Fruit fly (Drosophila melanogaster) whole organism, embryonic: ENCODE results near the gene CG9667.

Source experiments
- ATbp ChIP-seq: fragments of 200-800 bp; sonication (Bioruptor generic); optimal IDR thresholded peaks from 2 replicates; lab custom pipeline; 2017; ENCODE audit warnings: missing biosample characterization, mild to moderate bottlenecking, missing genetic modification characterization, missing genetic modification reagents
- Asciz ChIP-seq: fragments of 200-800 bp; sonication (Bioruptor generic); optimal IDR thresholded peaks from 2 replicates; lab custom pipeline; 2017; ENCODE audit warnings: missing biosample characterization, mild to moderate bottlenecking, missing genetic modification characterization, missing genetic modification reagents
- CG10543 ChIP-seq: fragments of 200-800 bp; sonication (Bioruptor generic); optimal IDR thresholded peaks from 3 replicates; lab custom pipeline; 2017; ENCODE audit warnings: missing biosample characterization, mild to moderate bottlenecking, missing genetic modification characterization, moderate library complexity
- CG11723 ChIP-seq: fragments of 200-800 bp; sonication (Bioruptor generic); optimal IDR thresholded peaks from 2 replicates; lab custom pipeline; 2017; ENCODE audit warnings: missing biosample characterization, mild to moderate bottlenecking, missing genetic modification characterization
- CG12299 ChIP-seq: fragments of 200-800 bp; sonication (Bioruptor generic); optimal IDR thresholded peaks from 2 replicates; lab custom pipeline; 2018; ENCODE audit warnings: missing biosample characterization, mild to moderate bottlenecking, missing genetic modification characterization
- CG12942 ChIP-seq: fragments of 200-800 bp; sonication (Bioruptor generic); optimal IDR thresholded peaks from 3 replicates; lab custom pipeline; 2016; ENCODE audit warnings: missing biosample characterization, missing genetic modification characterization
- CG13624 ChIP-seq: fragments of 200-800 bp; sonication (Bioruptor generic); optimal IDR thresholded peaks from 2 replicates; lab custom pipeline; 2016; ENCODE audit warnings: missing biosample characterization, missing genetic modification characterization
- CG13894 ChIP-seq: fragments of 200-800 bp; sonication (Bioruptor generic); optimal IDR thresholded peaks from 3 replicates; lab custom pipeline; 2018; ENCODE audit warnings: missing biosample characterization, mild to moderate bottlenecking, missing genetic modification characterization, moderate library complexity
- CG1832 ChIP-seq: fragments of 200-800 bp; sonication (Bioruptor generic); optimal IDR thresholded peaks from 2 replicates; lab custom pipeline; 2017; ENCODE audit warnings: missing biosample characterization, mild to moderate bottlenecking, missing genetic modification characterization, inconsistent platforms
- CG3163 ChIP-seq: fragments of 200-800 bp; sonication (Bioruptor generic); optimal IDR thresholded peaks from 3 replicates; lab custom pipeline; 2016; ENCODE audit warnings: missing biosample characterization, missing genetic modification characterization
- CG33557 ChIP-seq: fragments of 200-800 bp; sonication (Bioruptor generic); optimal IDR thresholded peaks from 2 replicates; lab custom pipeline; 2019; ENCODE audit warnings: missing biosample characterization, mild to moderate bottlenecking, missing genetic modification characterization, moderate library complexity
- CG34422 ChIP-seq: fragments of 200-800 bp; sonication (Bioruptor generic); IDR thresholded peaks from 3 replicates; pipeline ENCODE4 v1.3.6; 2022; ENCODE audit warnings: missing biosample characterization, missing genetic modification characterization
- CG7987 ChIP-seq: fragments of 200-800 bp; sonication (Bioruptor generic); optimal IDR thresholded peaks from 2 replicates; lab custom pipeline; 2018; ENCODE audit warnings: missing biosample characterization, mild to moderate bottlenecking, missing genetic modification characterization, moderate library complexity
- CG8478 ChIP-seq: fragments of >200 bp; optimal IDR thresholded peaks from 2 replicates; lab custom pipeline; 2018
- CG9727 ChIP-seq: fragments of 200-800 bp; sonication (Bioruptor generic); optimal IDR thresholded peaks from 3 replicates; lab custom pipeline; 2017; ENCODE audit warnings: missing biosample characterization, mild to moderate bottlenecking, missing genetic modification characterization
- Dek ChIP-seq: fragments of 200-800 bp; sonication (Bioruptor generic); optimal IDR thresholded peaks from 3 replicates; lab custom pipeline; 2019; ENCODE audit warnings: missing biosample characterization, mild to moderate bottlenecking, missing genetic modification characterization, moderate library complexity
- Hand ChIP-seq: fragments of 200-800 bp; sonication (Bioruptor generic); optimal IDR thresholded peaks from 2 replicates; lab custom pipeline; 2017; ENCODE audit warnings: mild to moderate bottlenecking, missing biosample characterization, missing genetic modification reagents, missing genetic modification characterization
- Hmr ChIP-seq: fragments of 200-800 bp; sonication (Bioruptor generic); optimal IDR thresholded peaks from 3 replicates; lab custom pipeline; 2017; ENCODE audit warnings: mild to moderate bottlenecking, missing biosample characterization, missing genetic modification reagents, missing genetic modification characterization
- Lpt ChIP-seq: fragments of >200 bp; optimal IDR thresholded peaks from 2 replicates; lab custom pipeline; 2018; ENCODE audit warnings: missing biosample characterization, missing genetic modification characterization
- Mad ChIP-seq: fragments of 200-800 bp; sonication (Bioruptor generic); optimal IDR thresholded peaks from 2 replicates; lab custom pipeline; 2016; ENCODE audit warnings: missing biosample characterization, missing genetic modification characterization
- Nf-YB ChIP-seq: fragments of 200-800 bp; sonication (Bioruptor generic); optimal IDR thresholded peaks from 3 replicates; lab custom pipeline; 2019; ENCODE audit warnings: missing biosample characterization, mild to moderate bottlenecking, missing genetic modification characterization, moderate library complexity
- Nf-YC ChIP-seq: fragments of 200-800 bp; optimal IDR thresholded peaks from 3 replicates; lab custom pipeline; 2019; ENCODE audit warnings: missing biosample characterization, mild to moderate bottlenecking, missing genetic modification characterization, moderate library complexity
- NfI ChIP-seq: fragments of 200-800 bp; sonication (Bioruptor generic); optimal IDR thresholded peaks from 3 replicates; lab custom pipeline; 2018; ENCODE audit warnings: missing biosample characterization, mild to moderate bottlenecking, missing genetic modification characterization, moderate library complexity
- Sox100B ChIP-seq: fragments of 200-800 bp; sonication (Bioruptor generic); optimal IDR thresholded peaks from 3 replicates; lab custom pipeline; 2018; ENCODE audit warnings: missing biosample characterization, mild to moderate bottlenecking, missing genetic modification characterization
- ara ChIP-seq: fragments of 200-800 bp; sonication (Bioruptor generic); IDR thresholded peaks from 2 replicates; pipeline ENCODE4 v1.3.6; 2022; ENCODE audit warnings: missing biosample characterization, missing genetic modification characterization
- cato ChIP-seq: fragments of 200-800 bp; sonication (Bioruptor generic); optimal IDR thresholded peaks from 2 replicates; lab custom pipeline; 2016; ENCODE audit warnings: missing biosample characterization, missing genetic modification characterization, borderline replicate concordance
- caup ChIP-seq: fragments of 200-800 bp; sonication (Bioruptor generic); optimal IDR thresholded peaks from 3 replicates; lab custom pipeline; 2017; ENCODE audit warnings: missing biosample characterization, mild to moderate bottlenecking, missing genetic modification characterization, moderate library complexity; ENCODE audit not compliant: severe bottlenecking
- corto ChIP-seq: fragments of 200-800 bp; sonication (Bioruptor generic); optimal IDR thresholded peaks from 2 replicates; lab custom pipeline; 2016; ENCODE audit warnings: missing biosample characterization, mild to moderate bottlenecking, missing genetic modification characterization, moderate library complexity
- crp ChIP-seq, 2 experiments: fragments of 200-800 bp; sonication (Bioruptor generic); optimal IDR thresholded peaks; 2 replicates in 1 of 2; 3 replicates in 1 of 2; lab custom pipeline; 2017; ENCODE audit warnings: missing biosample characterization in 2 of 2, missing genetic modification characterization in 2 of 2, mild to moderate bottlenecking in 1 of 2, moderate library complexity in 1 of 2
- cwo ChIP-seq: fragments of 200-800 bp; sonication (Bioruptor generic); optimal IDR thresholded peaks from 3 replicates; lab custom pipeline; 2017; ENCODE audit warnings: missing biosample characterization, missing genetic modification characterization, mild to moderate bottlenecking, moderate library complexity, missing genetic modification reagents
- eve ChIP-seq, 2 experiments: fragments of >200 bp; optimal IDR thresholded peaks; 2 replicates each; lab custom pipeline; 2017; ENCODE audit warnings: missing biosample characterization in 2 of 2, missing genetic modification characterization in 2 of 2
- fru ChIP-seq: fragments of >200 bp; optimal IDR thresholded peaks from 2 replicates; lab custom pipeline; 2017
- h ChIP-seq: fragments of >200 bp; optimal IDR thresholded peaks from 2 replicates; lab custom pipeline; 2017
- hb ChIP-seq: fragments of 200-800 bp; sonication (Bioruptor generic); IDR thresholded peaks from 3 replicates; pipeline ENCODE4 v1.3.6; 2022; ENCODE audit warnings: missing biosample characterization, missing genetic modification characterization; ENCODE audit not compliant: partially characterized antibody
- kni ChIP-seq: fragments of 200-800 bp; sonication (Bioruptor generic); optimal IDR thresholded peaks from 3 replicates; lab custom pipeline; 2017; ENCODE audit warnings: mild to moderate bottlenecking, missing biosample characterization, missing genetic modification reagents, missing genetic modification characterization
- lab ChIP-seq: fragments of 200-800 bp; sonication (Bioruptor generic); optimal IDR thresholded peaks from 3 replicates; lab custom pipeline; 2017; ENCODE audit warnings: missing biosample characterization, missing genetic modification characterization, mild to moderate bottlenecking, moderate library complexity, missing genetic modification reagents
- mirr ChIP-seq: fragments of 200-800 bp; sonication (Bioruptor generic); optimal IDR thresholded peaks from 3 replicates; lab custom pipeline; 2018; ENCODE audit warnings: missing biosample characterization, mild to moderate bottlenecking, missing genetic modification characterization
- mld ChIP-seq: fragments of 200-800 bp; sonication (Bioruptor generic); IDR thresholded peaks from 3 replicates; pipeline ENCODE4 v1.3.6; 2022; ENCODE audit warnings: missing biosample characterization, missing genetic modification characterization; ENCODE audit not compliant: partially characterized antibody
- nom ChIP-seq: fragments of 200-800 bp; sonication (Bioruptor generic); optimal IDR thresholded peaks from 2 replicates; lab custom pipeline; 2017; ENCODE audit warnings: missing biosample characterization, missing genetic modification characterization, mild to moderate bottlenecking, moderate library complexity, missing genetic modification reagents
- odd ChIP-seq: fragments of 200-800 bp; sonication (Bioruptor generic); optimal IDR thresholded peaks from 2 replicates; lab custom pipeline; 2017; ENCODE audit warnings: missing biosample characterization, mild to moderate bottlenecking, missing genetic modification characterization
- scrt ChIP-seq: fragments of 200-800 bp; sonication (Bioruptor generic); optimal IDR thresholded peaks from 2 replicates; lab custom pipeline; 2018; ENCODE audit warnings: missing biosample characterization, mild to moderate bottlenecking, missing genetic modification characterization, moderate library complexity
- sd ChIP-seq: fragments of 200-800 bp; sonication (Bioruptor generic); optimal IDR thresholded peaks from 3 replicates; lab custom pipeline; 2018; ENCODE audit warnings: missing biosample characterization, mild to moderate bottlenecking, missing genetic modification characterization, moderate library complexity
- sens ChIP-seq: fragments of 200-800 bp; sonication (Bioruptor generic); peaks from one replicate; lab custom pipeline; 2016; ENCODE audit warnings: missing biosample characterization, missing genetic modification characterization
- shn ChIP-seq: fragments of 200-800 bp; sonication (Bioruptor generic); optimal IDR thresholded peaks from 3 replicates; lab custom pipeline; 2016; ENCODE audit warnings: missing biosample characterization, missing genetic modification characterization
- sqz ChIP-seq: fragments of 200-800 bp; sonication (Bioruptor generic); optimal IDR thresholded peaks from 3 replicates; lab custom pipeline; 2018; ENCODE audit warnings: missing biosample characterization, mild to moderate bottlenecking, missing genetic modification characterization
- wdn ChIP-seq: fragments of 200-800 bp; sonication (Bioruptor generic); IDR thresholded peaks from 2 replicates; pipeline ENCODE4 v1.3.6; 2022; ENCODE audit warnings: missing biosample characterization, missing genetic modification characterization
- yki ChIP-seq: fragments of >200 bp; optimal IDR thresholded peaks from 3 replicates; lab custom pipeline; 2018
- zf30C ChIP-seq: fragments of 200-800 bp; sonication (Bioruptor generic); optimal IDR thresholded peaks from 3 replicates; lab custom pipeline; 2018; ENCODE audit warnings: missing biosample characterization, mild to moderate bottlenecking, missing genetic modification characterization

The CG9667 gene

DNA sequence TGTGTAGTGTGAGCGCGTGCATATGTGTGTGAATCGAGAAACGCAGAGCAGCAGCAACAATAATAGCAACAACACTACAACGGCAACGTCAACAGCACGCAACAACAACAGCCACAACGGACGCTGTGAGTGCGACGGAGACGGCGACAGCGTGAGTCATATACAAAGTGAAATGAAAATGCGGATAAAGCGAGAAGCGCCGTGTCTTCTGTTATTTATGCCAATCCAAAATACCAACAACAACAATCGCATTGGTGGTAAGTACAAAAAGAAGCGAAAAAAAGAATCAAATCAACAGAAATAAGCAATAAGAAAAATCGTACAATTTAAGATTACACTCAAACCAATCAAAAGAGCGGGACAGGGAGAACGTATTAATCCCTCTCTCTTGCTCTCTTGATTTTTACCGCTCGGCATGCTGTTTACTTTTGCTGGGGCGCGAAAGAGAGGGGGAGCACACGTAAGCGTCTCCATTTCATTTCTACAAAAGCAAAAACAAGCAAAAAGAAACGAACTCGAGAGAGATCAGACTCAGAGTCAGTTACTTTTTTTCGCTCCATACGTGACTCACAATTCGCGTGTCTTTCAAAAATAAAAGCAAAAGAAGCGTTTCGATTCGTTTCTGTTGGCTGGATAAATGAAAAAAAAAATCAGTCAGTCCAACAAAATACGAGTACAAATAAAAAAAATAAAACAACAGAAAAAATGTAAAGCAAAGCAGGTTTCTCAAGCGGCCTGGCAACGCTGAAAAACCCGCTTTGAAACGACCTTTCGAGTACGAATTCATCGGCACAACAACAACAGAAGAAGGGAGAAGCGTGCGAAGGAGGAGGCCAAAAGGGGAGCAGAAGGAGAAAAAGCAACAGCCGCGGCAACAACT, 20.1 kb downstream of the CG9667 start (continued):
- TF ChIP-seq sqz (GFP tag; lab: Kevin White, UChicago), result peak; percentile 93
- peak; percentile 67 for TF ChIP-seq shn (GFP tag; lab: Kevin White, UChicago)
- peak; percentile 4 for TF ChIP-seq lab (GFP tag; lab: Kevin White, UChicago)
- peak; percentile 39 for TF ChIP-seq CG13624
- peak; percentile 3 for TF ChIP-seq Asciz (GFP tag; lab: Kevin White, UChicago)
- TF ChIP-seq yki (lab: Kevin White, UChicago), result peak; percentile 33
- TF ChIP-seq zf30C (GFP tag; lab: Kevin White, UChicago), result peak; percentile 22
- TF ChIP-seq nom (GFP tag; lab: Kevin White, UChicago), result peak; percentile 100
- TF ChIP-seq CG12942 (GFP tag; lab: Kevin White, UChicago), result no peak
- TF ChIP-seq cato (GFP tag; lab: Kevin White, UChicago), result no peak
- peak; percentile 68 for TF ChIP-seq CG3163
- no peak for TF ChIP-seq Sox100B (GFP tag; lab: Kevin White, UChicago)
- TF ChIP-seq scrt, result peak; percentile 54
- TF ChIP-seq ATbp, result no peak
- peak; percentile 32 for TF ChIP-seq mirr (GFP tag; lab: Kevin White, UChicago)
- TF ChIP-seq CG8478 (lab: Kevin White, UChicago), result peak; percentile 86
- no peak for TF ChIP-seq mld
- peak; percentile 90 for TF ChIP-seq corto (GFP tag; lab: Kevin White, UChicago)
- TF ChIP-seq sd (tag; lab: Kevin White, UChicago), result peak; percentile 39
- TF ChIP-seq cwo, result peak; percentile 10
- peak; percentile 34 for TF ChIP-seq Hand (GFP tag; lab: Kevin White, UChicago)
- no peak for TF ChIP-seq ara (GFP tag; lab: Robert Waterston, UW)
- TF ChIP-seq CG7987 (GFP tag; lab: Kevin White, UChicago), result peak; percentile 1
- peak; percentile 40 for TF ChIP-seq Lpt
- no peak for TF ChIP-seq CG9727 (GFP tag; lab: Kevin White, UChicago)
- no peak for TF ChIP-seq caup (GFP tag; lab: Kevin White, UChicago)
- TF ChIP-seq sens, result peak; percentile 76
- no peak for TF ChIP-seq crp (GFP tag; optimal IDR thresholded peaks at IDR 0.05; lab: Kevin White, UChicago)
- TF ChIP-seq CG11723 (GFP tag; lab: Kevin White, UChicago), result peak; percentile 5
- peak; percentile 15 for TF ChIP-seq kni (GFP tag; lab: Kevin White, UChicago)
- TF ChIP-seq NfI, result peak; percentile 22
- TF ChIP-seq eve (GFP tag; optimal IDR thresholded peaks at IDR 0.05; lab: Kevin White, UChicago), result peak in 1 of 2 experiments; percentile 75
- peak; percentile 71 for TF ChIP-seq Nf-YC (tag; lab: Kevin White, UChicago)
- TF ChIP-seq CG13894 (tag; lab: Kevin White, UChicago), result peak; percentile 36
- no peak for TF ChIP-seq fru (lab: Kevin White, UChicago)
- TF ChIP-seq Dek (tag; lab: Kevin White, UChicago), result peak; percentile 0
- no peak for TF ChIP-seq CG33557 (GFP tag; lab: Kevin White, UChicago)
- no peak for TF ChIP-seq wdn
- peak; percentile 71 for TF ChIP-seq CG1832
- no peak for TF ChIP-seq CG34422
- peak; percentile 9 for TF ChIP-seq Hmr (GFP tag; lab: Kevin White, UChicago)
- TF ChIP-seq Mad (GFP tag; lab: Kevin White, UChicago), result no peak
- peak; percentile 13 for TF ChIP-seq CG10543
- TF ChIP-seq Nf-YB (GFP tag; lab: Kevin White, UChicago), result peak; percentile 70
- TF ChIP-seq odd (GFP tag; lab: Kevin White, UChicago), result no peak
- TF ChIP-seq h (lab: Kevin White, UChicago), result no peak
- TF ChIP-seq hb, result no peak
- peak; percentile 10 for TF ChIP-seq CG12299 (tag; lab: Kevin White, UChicago)
